Worm (Caenorhabditis elegans) whole organism, early embryonic: ENCODE results near the gene fbxa-127.

Source experiments
- B0310.2 ChIP-seq: sonication (generic microtip); optimal IDR thresholded peaks from 2 replicates; lab custom pipeline; 2016; ENCODE audit warnings: mild to moderate bottlenecking, missing genetic modification characterization, missing compliant biosample characterization
- F13C5.2 ChIP-seq: sonication (generic microtip); optimal IDR thresholded peaks from 2 replicates; lab custom pipeline; 2017; ENCODE audit warnings: mild to moderate bottlenecking, missing genetic modification characterization, inconsistent platforms, missing compliant biosample characterization
- aly-1 ChIP-seq: sonication (generic microtip); optimal IDR thresholded peaks from 2 replicates; lab custom pipeline; 2016; ENCODE audit warnings: missing genetic modification characterization, missing compliant biosample characterization
- ama-1 ChIP-seq: fragments of 150-350 bp; optimal IDR thresholded peaks from 2 replicates; lab custom pipeline; 2014
- ceh-13 ChIP-seq: fragments of 200-800 bp; sonication (Bioruptor generic); optimal IDR thresholded peaks from 2 replicates; lab custom pipeline; 2018; ENCODE audit warnings: mild to moderate bottlenecking, missing genetic modification characterization, missing compliant biosample characterization
- ceh-36 ChIP-seq: sonication (generic microtip); optimal IDR thresholded peaks from 2 replicates; lab custom pipeline; 2016; ENCODE audit warnings: missing genetic modification characterization, inconsistent platforms, missing compliant biosample characterization
- ets-7 ChIP-seq: sonication (generic microtip); optimal IDR thresholded peaks from 2 replicates; lab custom pipeline; 2016; ENCODE audit warnings: missing genotype, missing genetic modification characterization, missing compliant biosample characterization
- flt-1 ChIP-seq: fragments of 200-800 bp; sonication (Bioruptor generic); IDR thresholded peaks from 2 replicates; pipeline ENCODE4 v1.3.6; 2022; ENCODE audit warnings: missing genetic modification characterization, missing compliant biosample characterization
- hmbx-1 ChIP-seq: sonication (generic microtip); optimal IDR thresholded peaks from 2 replicates; lab custom pipeline; 2016; ENCODE audit warnings: mild to moderate bottlenecking, missing genetic modification characterization, missing compliant biosample characterization
- hmg-4 ChIP-seq: fragments of 200-800 bp; sonication (Bioruptor generic); optimal IDR thresholded peaks from 2 replicates; lab custom pipeline; 2018; ENCODE audit warnings: mild to moderate bottlenecking, missing genetic modification characterization, missing compliant biosample characterization
- hnd-1 ChIP-seq: sonication (generic microtip); optimal IDR thresholded peaks from 2 replicates; lab custom pipeline; 2016; ENCODE audit warnings: missing genetic modification characterization, missing compliant biosample characterization
- pes-1 ChIP-seq: fragments of 200-800 bp; sonication (Bioruptor generic); IDR thresholded peaks from 2 replicates; pipeline ENCODE4 v1.3.6; 2022; ENCODE audit warnings: missing genetic modification reagents, missing genetic modification characterization, missing compliant biosample characterization
- scrt-1 ChIP-seq: fragments of 200-800 bp; sonication (Bioruptor generic); IDR thresholded peaks from 2 replicates; pipeline ENCODE4 v1.3.6; 2022; ENCODE audit warnings: missing genetic modification characterization, missing compliant biosample characterization
- sea-1 ChIP-seq: fragments of 200-800 bp; sonication (Bioruptor generic); conservative IDR thresholded peaks from 2 replicates; pipeline ENCODE4 v1.3.6; 2022; ENCODE audit warnings: missing genetic modification characterization, missing compliant biosample characterization
- tbx-11 ChIP-seq: fragments of 200-800 bp; sonication (Bioruptor generic); IDR thresholded peaks from 2 replicates; pipeline ENCODE4 v1.3.6; 2022; ENCODE audit warnings: missing genetic modification characterization, missing compliant biosample characterization
- tbx-37 ChIP-seq: fragments of 200-800 bp; sonication (Bioruptor generic); conservative IDR thresholded peaks from 2 replicates; pipeline ENCODE4 v1.3.6; 2022; ENCODE audit warnings: missing genetic modification reagents, missing genetic modification characterization, missing compliant biosample characterization
- tra-4 ChIP-seq: sonication (generic microtip); optimal IDR thresholded peaks from 2 replicates; lab custom pipeline; 2017; ENCODE audit warnings: missing genetic modification characterization, missing compliant biosample characterization

fbxa-127 gene

DNA sequence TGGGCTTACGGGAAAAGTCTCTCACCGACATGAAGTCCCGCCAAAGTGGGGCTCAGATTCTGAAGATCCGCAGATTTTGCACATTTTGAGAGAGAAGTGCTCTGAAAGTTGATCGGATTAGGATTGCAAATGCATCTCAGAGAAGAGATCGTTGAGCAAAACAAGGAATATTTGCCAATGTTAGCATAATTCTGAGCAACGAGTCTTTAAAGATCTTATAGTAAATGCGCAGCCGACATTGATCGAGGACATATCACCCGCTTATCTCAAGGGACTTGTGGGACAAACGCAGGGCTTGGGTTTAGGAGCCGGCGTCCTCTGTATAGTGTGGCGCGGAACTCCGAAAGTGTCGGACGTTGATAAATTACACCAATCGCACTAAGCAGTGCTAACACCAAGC lies 4.8 kb upstream of the fbxa-127 start, which contains the start of gene nhr-112:
TSS of gene nhr-112 (minus strand) at position 101 of the 400 bp plus-strand sequence.
- TF ChIP-seq ama-1 (lab: Kevin White, UChicago): no peak

DNA sequence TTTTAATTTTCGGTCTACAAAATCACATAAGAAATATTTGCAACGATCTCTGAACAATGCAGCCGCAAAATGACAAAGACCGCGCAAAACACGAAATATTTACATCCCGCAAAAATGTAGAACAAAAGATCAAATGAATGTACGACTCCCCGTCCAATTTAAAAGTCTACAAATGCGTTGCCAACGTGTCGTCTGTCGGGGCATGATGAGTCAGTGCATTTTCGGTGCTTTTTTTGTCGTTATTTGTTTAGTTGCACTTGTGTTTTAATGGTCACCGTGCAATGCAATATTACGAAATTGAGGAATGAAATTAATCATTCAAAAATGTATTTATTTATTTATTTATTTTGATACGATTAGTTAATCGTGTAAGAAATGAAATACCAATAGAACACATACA lies 4.0 kb upstream of the fbxa-127 start:
- TF ChIP-seq flt-1 (GFP tag; lab: Robert Waterston, UW): no peak
- no peak for TF ChIP-seq ceh-36
- TF ChIP-seq sea-1 (GFP tag; lab: Robert Waterston, UW): no peak
- TF ChIP-seq hmg-4 (GFP tag; lab: Kevin White, UChicago): no peak
- TF ChIP-seq hnd-1 (tag; lab: Kevin White, UChicago): no peak
- no peak for TF ChIP-seq ets-7
- TF ChIP-seq tbx-37 (GFP tag; lab: Robert Waterston, UW): no peak
- no peak for TF ChIP-seq ama-1 (lab: Kevin White, UChicago)
- TF ChIP-seq ceh-13 (GFP tag; lab: Kevin White, UChicago): no peak
- TF ChIP-seq aly-1 (tag; lab: Kevin White, UChicago): no peak
- TF ChIP-seq pes-1: no peak
- TF ChIP-seq scrt-1: no peak
- TF ChIP-seq B0310.2 (tag; lab: Kevin White, UChicago): no peak
- no peak for TF ChIP-seq tbx-11 (GFP tag; lab: Robert Waterston, UW)
- TF ChIP-seq tra-4 (tag; lab: Kevin White, UChicago): no peak
- TF ChIP-seq F13C5.2 (tag; lab: Kevin White, UChicago): no peak
- no peak for TF ChIP-seq hmbx-1 (tag; lab: Kevin White, UChicago)

DNA sequence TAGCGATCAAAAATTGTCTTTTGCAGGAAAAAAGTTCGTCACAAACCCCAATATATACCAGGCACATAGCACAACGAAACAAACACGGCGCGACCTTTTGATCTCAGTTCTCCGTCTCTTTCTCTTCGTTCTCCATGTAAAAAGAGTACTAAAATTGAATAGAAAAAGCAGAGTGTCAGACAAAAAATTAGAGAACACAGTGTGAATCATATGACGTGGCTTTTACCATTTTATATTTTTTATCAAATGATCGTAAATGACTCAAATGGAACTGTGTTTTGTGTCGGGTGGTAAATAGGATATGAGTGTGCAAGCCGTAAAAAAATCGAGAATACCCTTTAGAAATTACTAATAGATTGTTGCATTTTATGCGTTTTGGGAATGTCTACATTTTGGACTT lies 2.6 kb upstream of the fbxa-127 start:
- TF ChIP-seq hmbx-1 (tag; lab: Kevin White, UChicago): no peak
- TF ChIP-seq ama-1 (lab: Kevin White, UChicago): no peak
- TF ChIP-seq tra-4 (tag; lab: Kevin White, UChicago): no peak
- TF ChIP-seq ceh-13 (GFP tag; lab: Kevin White, UChicago): no peak
- TF ChIP-seq sea-1 (GFP tag; lab: Robert Waterston, UW): no peak
- no peak for TF ChIP-seq ets-7
- no peak for TF ChIP-seq scrt-1
- TF ChIP-seq aly-1 (tag; lab: Kevin White, UChicago): no peak
- TF ChIP-seq F13C5.2 (tag; lab: Kevin White, UChicago): no peak

DNA sequence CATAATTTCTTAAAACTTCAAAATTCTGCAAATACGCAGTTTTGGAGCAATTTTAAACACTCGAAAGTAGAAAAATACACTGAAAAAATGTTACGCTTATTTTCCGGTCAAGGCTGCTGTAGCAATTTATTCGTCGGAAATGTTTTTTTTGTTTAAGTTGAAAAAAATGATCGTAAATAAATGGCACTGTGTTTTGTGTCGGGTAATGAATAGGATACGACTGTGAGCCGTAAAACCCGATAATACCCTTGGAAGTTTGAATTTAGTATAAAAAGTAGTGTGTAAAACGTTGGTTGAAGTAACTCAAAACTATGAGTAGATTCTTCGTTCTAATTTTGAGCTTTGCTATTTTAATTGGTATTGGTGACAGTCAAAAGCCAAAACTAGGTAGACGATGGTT lies 1.6 kb upstream of the fbxa-127 start, which contains the start of gene T25E12.14:
TSS of gene T25E12.14 (plus strand) at position 301 of the 400 bp plus-strand sequence.
- no peak for TF ChIP-seq tbx-11 (GFP tag; lab: Robert Waterston, UW)
- no peak for TF ChIP-seq flt-1 (GFP tag; lab: Robert Waterston, UW)
- no peak for TF ChIP-seq scrt-1
- no peak for TF ChIP-seq pes-1
- no peak for TF ChIP-seq hnd-1 (tag; lab: Kevin White, UChicago)
- TF ChIP-seq B0310.2 (tag; lab: Kevin White, UChicago): no peak

DNA sequence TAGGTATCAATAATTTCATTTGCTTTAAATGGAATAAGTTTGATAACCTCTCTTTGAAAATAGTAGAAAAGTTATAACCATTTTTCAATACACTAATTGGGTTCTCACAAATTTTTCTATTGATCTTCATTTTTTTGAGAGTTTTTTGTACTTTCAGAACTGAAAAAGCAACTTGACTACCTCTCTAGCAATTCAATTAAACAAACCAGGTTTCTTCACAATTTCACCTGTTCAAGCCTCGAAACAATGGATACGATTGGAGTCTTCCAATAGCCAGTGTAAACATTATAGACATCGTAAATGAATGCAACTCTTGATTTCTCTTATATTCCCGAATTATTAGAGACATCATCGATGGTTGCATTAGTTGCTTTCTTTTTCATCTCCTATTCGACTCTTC lies 1.4 kb downstream of the fbxa-127 start, which contains the start of gene srz-99:
TSS of gene srz-99 (plus strand) at position 301 of the 400 bp plus-strand sequence.
- no peak for TF ChIP-seq ceh-13 (GFP tag; lab: Kevin White, UChicago)
- TF ChIP-seq F13C5.2 (tag; lab: Kevin White, UChicago): no peak
- TF ChIP-seq tbx-11 (GFP tag; lab: Robert Waterston, UW): no peak
- no peak for TF ChIP-seq sea-1 (GFP tag; lab: Robert Waterston, UW)

DNA sequence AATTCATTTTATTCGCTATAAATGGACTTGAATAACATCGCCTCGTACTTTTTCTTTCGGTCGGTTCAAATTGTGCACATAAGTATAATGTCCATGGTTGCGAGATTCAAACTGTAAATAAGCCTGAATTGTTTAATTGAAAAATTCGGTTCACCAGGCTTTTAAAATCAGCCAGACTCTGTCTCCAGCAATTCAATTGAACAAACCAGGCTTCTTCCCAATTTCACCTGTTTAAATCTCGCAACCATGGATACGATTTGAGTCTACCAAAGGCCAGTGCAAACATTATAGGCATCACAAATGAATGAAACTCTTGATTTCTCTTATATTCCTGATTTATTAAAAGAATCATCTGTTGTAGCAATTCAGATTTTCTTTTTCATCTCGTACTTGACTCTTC lies 3.1 kb downstream of the fbxa-127 start, which contains the start of gene srz-100:
TSS of gene srz-100 (plus strand) at position 301 of the 400 bp plus-strand sequence.
- TF ChIP-seq ceh-36: no peak
- TF ChIP-seq hmg-4 (GFP tag; lab: Kevin White, UChicago): no peak
- TF ChIP-seq B0310.2 (tag; lab: Kevin White, UChicago): no peak
- no peak for TF ChIP-seq ets-7
- TF ChIP-seq hmbx-1 (tag; lab: Kevin White, UChicago): no peak
- TF ChIP-seq tbx-37 (GFP tag; lab: Robert Waterston, UW): no peak
- TF ChIP-seq pes-1: no peak
- TF ChIP-seq tbx-11 (GFP tag; lab: Robert Waterston, UW): no peak

DNA sequence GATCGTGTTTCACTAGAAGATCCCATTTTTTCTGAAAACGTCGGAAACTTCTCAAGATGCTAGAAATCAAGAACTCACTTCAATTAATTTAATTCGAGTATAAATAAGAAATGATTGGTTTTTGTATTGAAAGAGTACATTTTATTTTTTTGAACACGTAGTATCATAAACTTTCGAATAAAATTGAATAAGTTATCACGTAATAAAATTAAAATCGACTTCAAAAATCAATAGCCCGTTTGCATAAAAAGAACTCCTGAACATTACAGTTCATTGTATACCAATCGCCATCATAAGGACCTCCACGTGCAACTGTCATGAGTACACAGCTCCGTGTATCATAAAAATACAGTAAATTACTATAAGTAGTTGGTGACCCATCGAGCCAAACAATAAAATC lies 5.2 kb downstream of the fbxa-127 start, which contains the start of gene T25E12.16:
TSS of gene T25E12.16 (minus strand) at position 101 of the 400 bp plus-strand sequence.
- TF ChIP-seq ama-1 (lab: Kevin White, UChicago) (no peak), ceh-13 (GFP tag; lab: Kevin White, UChicago) (no peak), tra-4 (tag; lab: Kevin White, UChicago) (no peak), scrt-1 (no peak), pes-1 (no peak), flt-1 (GFP tag; lab: Robert Waterston, UW) (no peak), ets-7 (no peak), F13C5.2 (tag; lab: Kevin White, UChicago) (no peak), hnd-1 (tag; lab: Kevin White, UChicago) (no peak), ceh-36 (no peak), aly-1 (tag; lab: Kevin White, UChicago) (no peak), tbx-37 (GFP tag; lab: Robert Waterston, UW) (no peak), tbx-11 (GFP tag; lab: Robert Waterston, UW) (no peak), hmg-4 (GFP tag; lab: Kevin White, UChicago) (no peak), sea-1 (GFP tag; lab: Robert Waterston, UW) (no peak), hmbx-1 (tag; lab: Kevin White, UChicago) (no peak)

DNA sequence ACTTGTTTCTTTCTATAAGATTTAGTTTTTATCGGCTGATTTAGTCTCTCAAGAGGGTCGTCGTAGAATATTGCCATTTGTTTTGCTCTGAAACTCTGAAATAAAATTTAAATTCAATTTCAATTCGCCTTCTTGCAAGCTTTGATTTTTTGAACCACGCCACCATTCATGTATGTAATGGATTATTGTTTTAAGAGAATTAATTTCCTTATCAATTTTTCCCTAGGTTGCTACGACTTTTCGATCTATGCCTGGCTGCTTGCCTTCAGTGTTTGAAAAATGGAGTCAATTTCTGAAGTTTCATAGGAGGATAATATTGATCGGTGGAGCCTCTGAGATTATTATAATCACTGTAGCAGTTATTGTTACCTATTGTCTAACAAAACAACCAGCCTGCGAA lies 7.0 kb downstream of the fbxa-127 start, which contains the start of the genes clec-38 and clec-34:
TSS of gene clec-38 (minus strand) at position 101 of the 400 bp plus-strand sequence.
TSS of gene clec-34 (plus strand) at position 248 of the 400 bp plus-strand sequence.
- no peak for TF ChIP-seq pes-1
- no peak for TF ChIP-seq sea-1 (GFP tag; lab: Robert Waterston, UW)
- no peak for TF ChIP-seq ama-1 (lab: Kevin White, UChicago)
